Worm (Caenorhabditis elegans): ENCODE results near the gene Y5H2B.3.

Y5H2B.3 gene

DNA sequence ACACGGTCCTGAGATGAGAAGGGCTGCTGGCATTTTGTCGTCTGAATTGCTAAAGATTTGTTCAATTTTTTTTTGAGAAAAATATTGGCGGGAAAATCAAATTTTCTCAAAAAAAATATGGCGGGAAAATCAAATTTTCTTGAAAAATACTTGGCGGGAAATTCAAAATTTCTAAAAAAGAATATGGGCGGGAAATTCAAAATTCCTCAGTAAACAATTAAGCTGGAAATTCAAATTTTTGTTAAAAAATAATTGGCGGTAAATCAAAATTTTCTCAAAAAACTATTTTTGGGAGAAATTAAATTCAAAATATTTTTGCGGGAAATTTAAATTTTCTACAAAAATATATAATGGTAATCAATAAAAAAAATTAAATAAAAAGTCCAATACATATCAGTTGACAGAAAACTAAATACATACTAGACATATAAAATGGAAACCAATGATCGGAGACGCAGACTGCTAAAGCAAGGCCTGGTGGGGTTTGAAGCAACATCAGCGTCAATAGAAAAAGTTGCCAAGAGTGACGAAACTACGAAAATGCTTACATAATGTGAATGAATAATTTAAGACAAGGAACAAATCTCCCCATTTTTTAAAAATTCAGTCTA, 26.4 kb downstream of the Y5H2B.3 start, which contains the start of gene nhr-184:
Gene nhr-184 (minus strand): TSS at position 51 of the 611 bp plus-strand sequence.
- TF ChIP-seq nhr-11 (tag; optimal IDR thresholded peaks at IDR 0.05) (no peak), nhr-28 (tag; optimal IDR thresholded peaks at IDR 0.05) (peak; percentile 65), madf-9 (GFP tag; conservative IDR thresholded peaks at IDR 0.05) (no peak), mxl-3 (GFP tag; optimal IDR thresholded peaks at IDR 0.05) (no peak), mdl-1 (tag; optimal IDR thresholded peaks at IDR 0.05) (no peak), pha-4 (GFP tag; IDR thresholded peaks at IDR 0.05) (no peak), pha-4 (tag; optimal IDR thresholded peaks at IDR 0.05) (peak; percentile 45), nhr-6 (tag; optimal IDR thresholded peaks at IDR 0.05) (peak; percentile 4), mxl-2 (GFP tag; conservative IDR thresholded peaks at IDR 0.05) (no peak), nhr-10 (tag; optimal IDR thresholded peaks at IDR 0.05) (no peak), lim-7 (GFP tag; IDR thresholded peaks at IDR 0.05) (no peak), dve-1 (tag; optimal IDR thresholded peaks at IDR 0.05; ENCODE audit: insufficient read depth) (peak; percentile 46), sdz-12 (GFP tag; optimal IDR thresholded peaks at IDR 0.05) (no peak), lin-15B (tag; optimal IDR thresholded peaks at IDR 0.05) (no peak), madf-5 (GFP tag; IDR thresholded peaks at IDR 0.05) (no peak), F49E8.2 (tag; optimal IDR thresholded peaks at IDR 0.05; ENCODE audit: borderline replicate concordance) (no peak), zfp-2 (tag; optimal IDR thresholded peaks at IDR 0.05) (no peak), gei-8 (GFP tag; optimal IDR thresholded peaks at IDR 0.05) (no peak), ceh-44 (GFP tag; IDR thresholded peaks at IDR 0.05) (no peak), skn-1 (tag; optimal IDR thresholded peaks at IDR 0.05) (no peak), hlh-30 (tag; optimal IDR thresholded peaks at IDR 0.05; ENCODE audit: insufficient read depth) (peak; percentile 44), ceh-62 (tag; optimal IDR thresholded peaks at IDR 0.05) (no peak), Y48G9A.11 (GFP tag; IDR thresholded peaks at IDR 0.05) (no peak), mes-2 (tag; optimal IDR thresholded peaks at IDR 0.05; ENCODE audit: poor library complexity, severe bottlenecking) (peak; percentile 40), zip-11 (GFP tag; IDR thresholded peaks at IDR 0.05) (no peak), aly-2 (tag; optimal IDR thresholded peaks at IDR 0.05) (no peak), zfp-3 (GFP tag; conservative IDR thresholded peaks at IDR 0.05) (no peak), php-3 (GFP tag; IDR thresholded peaks at IDR 0.05) (no peak), daf-16 (GFP tag; optimal IDR thresholded peaks at IDR 0.05) (no peak), daf-16 (tag; optimal IDR thresholded peaks at IDR 0.05) (peak; percentile 81), ces-1 (GFP tag; optimal IDR thresholded peaks at IDR 0.05) (no peak), aha-1 (tag) (no peak), ama-1 (optimal IDR thresholded peaks at IDR 0.05) (no peak), nhr-76 (tag; optimal IDR thresholded peaks at IDR 0.05) (no peak)

ce11 chrV:2215352-2215751, 27.3 kb downstream of the Y5H2B.3 start, which contains the start of gene nstp-8:
TSS of gene nstp-8 (plus strand) at chrV:2215652.
- TF ChIP-seq daf-8 (GFP tag; IDR thresholded peaks at IDR 0.05) (no peak), nhr-6 (tag; optimal IDR thresholded peaks at IDR 0.05) (no peak)

DNA sequence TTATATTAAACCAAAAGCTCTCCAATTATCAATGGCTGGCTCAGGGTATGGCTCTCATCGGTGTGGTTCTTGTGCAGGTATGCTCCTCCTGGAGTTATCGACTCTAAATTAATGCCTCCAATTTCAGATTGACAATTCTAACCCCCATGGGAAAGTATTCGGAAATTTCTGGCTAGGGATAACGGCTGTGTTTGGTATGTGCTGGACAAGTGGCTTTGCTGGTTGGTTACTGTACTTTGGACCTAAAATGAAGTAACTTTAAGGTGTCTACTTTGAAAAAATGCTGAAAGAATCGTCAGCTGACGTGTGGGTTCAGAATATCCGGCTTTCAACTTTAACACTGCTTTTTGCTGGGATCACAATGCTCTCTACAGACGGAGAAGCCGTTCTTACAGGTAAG, 28.8 kb downstream of the Y5H2B.3 start:
- TF ChIP-seq lin-39 (tag; optimal IDR thresholded peaks at IDR 0.05) (no peak), aha-1 (tag) (peak; percentile 91), zag-1 (tag; optimal IDR thresholded peaks at IDR 0.05) (no peak), hlh-11 (tag; optimal IDR thresholded peaks at IDR 0.05) (no peak), D1046.2 (GFP tag; IDR thresholded peaks at IDR 0.05) (0 out of 2 replicates have a peak, but pooled peaks have one; percentile 23), T26A8.4 (GFP tag; IDR thresholded peaks at IDR 0.05) (no peak)
